Fruit fly (Drosophila melanogaster): ENCODE results near the gene ens.

- TF ChIP-seq CG8478 (optimal IDR thresholded peaks at IDR 0.05) (no peak), CTCF (optimal IDR thresholded peaks at IDR 0.05) (no peak)
These were observed 24.0 kb upstream of the ens start for dm6 chr3L:4158361-4158760.

Data from S2 (cell line).